Fruit fly (Drosophila melanogaster) whole organism, embryonic: ENCODE data around the gene Sec10.

Experiments
- Awh ChIP-seq: fragments of 200-800 bp; sonication (Bioruptor generic); IDR thresholded peaks from 2 replicates; pipeline ENCODE4, ENCODE4 v1.3.6; 2022; ENCODE audit warnings: missing biosample characterization, missing genetic modification characterization
- CG10147 ChIP-seq: fragments of 200-800 bp; sonication (Bioruptor generic); optimal IDR thresholded peaks from 2 replicates; lab custom pipeline; 2019; ENCODE audit warnings: missing biosample characterization, mild to moderate bottlenecking, missing genetic modification characterization, moderate library complexity
- CG10543 ChIP-seq: fragments of 200-800 bp; sonication (Bioruptor generic); optimal IDR thresholded peaks from 3 replicates; lab custom pipeline; 2017; ENCODE audit warnings: missing biosample characterization, mild to moderate bottlenecking, missing genetic modification characterization, moderate library complexity
- CG11504 ChIP-seq: fragments of 200-800 bp; sonication (Bioruptor generic); optimal IDR thresholded peaks from 3 replicates; lab custom pipeline; 2019; ENCODE audit warnings: missing biosample characterization, mild to moderate bottlenecking, missing genetic modification characterization, moderate library complexity
- CG11696 ChIP-seq: fragments of 200-800 bp; sonication (Bioruptor generic); IDR thresholded peaks from 2 replicates; pipeline ENCODE4 v1.3.6; 2022; ENCODE audit warnings: missing biosample characterization, missing genetic modification characterization
- CG12391 ChIP-seq: fragments of 200-800 bp; sonication (Bioruptor generic); optimal IDR thresholded peaks from 3 replicates; lab custom pipeline; 2018; ENCODE audit warnings: missing biosample characterization, mild to moderate bottlenecking, missing genetic modification characterization, moderate library complexity
- CG12942 ChIP-seq: fragments of 200-800 bp; sonication (Bioruptor generic); optimal IDR thresholded peaks from 3 replicates; lab custom pipeline; 2016; ENCODE audit warnings: missing biosample characterization, missing genetic modification characterization
- CG14965 ChIP-seq: fragments of 200-800 bp; sonication (Bioruptor generic); optimal IDR thresholded peaks from 2 replicates; lab custom pipeline; 2016; ENCODE audit warnings: missing biosample characterization, missing genetic modification characterization, borderline replicate concordance
- CG15011 ChIP-seq: fragments of 200-800 bp; sonication (Bioruptor generic); optimal IDR thresholded peaks from 3 replicates; lab custom pipeline; 2018; ENCODE audit warnings: missing biosample characterization, mild to moderate bottlenecking, missing genetic modification characterization
- CG16863 ChIP-seq: fragments of 200-800 bp; sonication (Bioruptor generic); optimal IDR thresholded peaks from 3 replicates; lab custom pipeline; 2016; ENCODE audit warnings: missing biosample characterization, missing genetic modification characterization
- CG17802 ChIP-seq: fragments of 200-800 bp; sonication (Bioruptor generic); optimal IDR thresholded peaks from 2 replicates; lab custom pipeline; 2018; ENCODE audit warnings: missing biosample characterization, mild to moderate bottlenecking, missing genetic modification characterization, moderate library complexity
- CG2875 ChIP-seq: fragments of 200-800 bp; sonication (Bioruptor generic); optimal IDR thresholded peaks from 2 replicates; lab custom pipeline; 2017; ENCODE audit warnings: missing biosample characterization, mild to moderate bottlenecking, missing genetic modification characterization, missing genetic modification reagents
- CG32532 ChIP-seq: fragments of 200-800 bp; sonication (Bioruptor generic); IDR thresholded peaks from 2 replicates; pipeline ENCODE4 v1.3.6; 2022; ENCODE audit warnings: missing biosample characterization, missing genetic modification characterization
- CG3281 ChIP-seq: fragments of 200-800 bp; sonication (Bioruptor generic); optimal IDR thresholded peaks from 3 replicates; lab custom pipeline; 2017; ENCODE audit warnings: missing biosample characterization, mild to moderate bottlenecking, missing genetic modification characterization
- CG3995 ChIP-seq: fragments of 200-800 bp; sonication (Bioruptor generic); optimal IDR thresholded peaks from 3 replicates; lab custom pipeline; 2016; ENCODE audit warnings: missing biosample characterization, missing genetic modification characterization
- CG4707 ChIP-seq: fragments of 200-800 bp; sonication (Bioruptor generic); optimal IDR thresholded peaks from 2 replicates; lab custom pipeline; 2018; ENCODE audit warnings: missing biosample characterization, mild to moderate bottlenecking, missing genetic modification characterization, moderate library complexity
- CG6272 ChIP-seq: fragments of 200-800 bp; sonication (Bioruptor generic); IDR thresholded peaks from 2 replicates; pipeline ENCODE4 v1.3.6; 2022; ENCODE audit warnings: missing biosample characterization, missing genetic modification characterization
- CG9609 ChIP-seq: fragments of 200-800 bp; sonication (Bioruptor generic); optimal IDR thresholded peaks from 3 replicates; lab custom pipeline; 2016; ENCODE audit warnings: missing biosample characterization, missing genetic modification characterization
- Dll ChIP-seq: fragments of 200-800 bp; sonication (Bioruptor generic); IDR thresholded peaks from 4 replicates; pipeline ENCODE4 v1.3.6; 2022; ENCODE audit warnings: missing biosample characterization, missing genetic modification characterization; ENCODE audit not compliant: partially characterized antibody
- ERR ChIP-seq: fragments of 200-800 bp; sonication (Bioruptor generic); optimal IDR thresholded peaks from 2 replicates; lab custom pipeline; 2016; ENCODE audit warnings: missing biosample characterization, missing genetic modification characterization
- H2.0 ChIP-seq: fragments of 200-800 bp; sonication (Bioruptor generic); IDR thresholded peaks from 2 replicates; pipeline ENCODE4 v1.3.6; 2022; ENCODE audit warnings: missing biosample characterization, missing genetic modification characterization
- HmgZ ChIP-seq: fragments of 200-800 bp; sonication (Bioruptor generic); optimal IDR thresholded peaks from 2 replicates; lab custom pipeline; 2018; ENCODE audit warnings: missing biosample characterization, mild to moderate bottlenecking, missing genetic modification characterization
- Hsf ChIP-seq: fragments of 200-800 bp; sonication (Bioruptor generic); optimal IDR thresholded peaks from 3 replicates; lab custom pipeline; 2016; ENCODE audit warnings: missing biosample characterization, missing genetic modification characterization
- Lim3 ChIP-seq: fragments of 200-800 bp; sonication (Bioruptor generic); IDR thresholded peaks from 2 replicates; pipeline ENCODE4 v1.3.6; 2022; ENCODE audit warnings: missing biosample characterization, missing genetic modification characterization
- MTF-1 ChIP-seq: fragments of 200-800 bp; sonication (Bioruptor generic); optimal IDR thresholded peaks from 2 replicates; lab custom pipeline; 2018; ENCODE audit warnings: missing biosample characterization, mild to moderate bottlenecking, missing genetic modification characterization, borderline replicate concordance
- NC2α ChIP-seq: fragments of 200-800 bp; sonication (Bioruptor generic); optimal IDR thresholded peaks from 2 replicates; lab custom pipeline; 2016; ENCODE audit warnings: missing biosample characterization, missing genetic modification characterization
- NK7.1 ChIP-seq: fragments of 200-800 bp; sonication (Bioruptor generic); optimal IDR thresholded peaks from 3 replicates; lab custom pipeline; 2016; ENCODE audit warnings: missing biosample characterization, missing genetic modification characterization
- Poxn ChIP-seq: fragments of 200-800 bp; sonication (Bioruptor generic); IDR thresholded peaks from 2 replicates; pipeline ENCODE4 v1.3.6; 2022; ENCODE audit warnings: missing biosample characterization, missing genetic modification characterization
- Six4 ChIP-seq: fragments of 200-800 bp; sonication (Bioruptor generic); optimal IDR thresholded peaks from 2 replicates; lab custom pipeline; 2016; ENCODE audit warnings: missing biosample characterization, missing genetic modification characterization
- Trl ChIP-seq, 3 experiments: fragments of >200 bp in 2 of 3; fragments of 200-800 bp in 1 of 3; sonication (Bioruptor generic) in 1 of 3; optimal IDR thresholded peaks; 2 replicates in 1 of 3; 3 replicates in 2 of 3; lab custom pipeline; 2016 to 2017; ENCODE audit warnings: missing biosample characterization in 1 of 3, missing genetic modification characterization in 1 of 3
- YL-1 ChIP-seq: fragments of 200-800 bp; sonication (Bioruptor generic); optimal IDR thresholded peaks from 3 replicates; lab custom pipeline; 2017; ENCODE audit warnings: missing biosample characterization, mild to moderate bottlenecking, missing genetic modification characterization
- ara ChIP-seq: fragments of 200-800 bp; sonication (Bioruptor generic); IDR thresholded peaks from 2 replicates; pipeline ENCODE4 v1.3.6; 2022; ENCODE audit warnings: missing biosample characterization, missing genetic modification characterization
- cad ChIP-seq: fragments of >200 bp; optimal IDR thresholded peaks from 2 replicates; lab custom pipeline; 2017; ENCODE audit warnings: missing biosample characterization, missing genetic modification characterization
- crol ChIP-seq: fragments of 200-800 bp; sonication (Bioruptor generic); IDR thresholded peaks from 2 replicates; pipeline ENCODE4 v1.3.6; 2022; ENCODE audit warnings: missing biosample characterization, missing genetic modification characterization
- dmrt99B ChIP-seq: fragments of 200-800 bp; sonication (Bioruptor generic); optimal IDR thresholded peaks from 2 replicates; lab custom pipeline; 2018; ENCODE audit warnings: missing biosample characterization, mild to moderate bottlenecking, missing genetic modification characterization, moderate library complexity
- emc ChIP-seq: fragments of 200-800 bp; sonication (Bioruptor generic); optimal IDR thresholded peaks from 2 replicates; lab custom pipeline; 2016; ENCODE audit warnings: missing biosample characterization, missing genetic modification characterization
- eyg ChIP-seq: fragments of 200-800 bp; sonication (Bioruptor generic); optimal IDR thresholded peaks from 3 replicates; lab custom pipeline; 2016; ENCODE audit warnings: missing biosample characterization, missing genetic modification characterization
- fd96Cb ChIP-seq: fragments of 200-800 bp; sonication (Bioruptor generic); optimal IDR thresholded peaks from 2 replicates; lab custom pipeline; 2018; ENCODE audit warnings: missing biosample characterization, mild to moderate bottlenecking, missing genetic modification characterization, moderate library complexity
- gcm2 ChIP-seq: fragments of 200-800 bp; sonication (Bioruptor generic); optimal IDR thresholded peaks from 2 replicates; lab custom pipeline; 2016; ENCODE audit warnings: missing biosample characterization, missing genetic modification characterization
- h ChIP-seq: fragments of >200 bp; optimal IDR thresholded peaks from 2 replicates; lab custom pipeline; 2017
- kay ChIP-seq: fragments of 200-800 bp; sonication (Bioruptor generic); optimal IDR thresholded peaks from 2 replicates; lab custom pipeline; 2016; ENCODE audit warnings: missing biosample characterization, missing genetic modification characterization
- lmd ChIP-seq: fragments of 200-800 bp; sonication (Bioruptor generic); IDR thresholded peaks from 2 replicates; pipeline ENCODE4 v1.3.6; 2022; ENCODE audit warnings: missing biosample characterization, missing genetic modification characterization
- psq ChIP-seq: fragments of 200-800 bp; sonication (Bioruptor generic); optimal IDR thresholded peaks from 2 replicates; lab custom pipeline; 2017; ENCODE audit warnings: missing biosample characterization, missing genetic modification characterization
- ranshi ChIP-seq: fragments of 200-800 bp; sonication (Bioruptor generic); IDR thresholded peaks from 2 replicates; pipeline ENCODE4 v1.3.6; 2022; ENCODE audit warnings: missing biosample characterization, missing genetic modification characterization
- repo ChIP-seq: fragments of 200-800 bp; sonication (Bioruptor generic); optimal IDR thresholded peaks from 2 replicates; lab custom pipeline; 2016; ENCODE audit warnings: missing biosample characterization, missing genetic modification characterization
- seq ChIP-seq: fragments of 200-800 bp; sonication (Bioruptor generic); IDR thresholded peaks from 2 replicates; pipeline ENCODE4 v1.3.6; 2022; ENCODE audit warnings: missing biosample characterization, missing genetic modification characterization
- sim ChIP-seq: fragments of 200-800 bp; sonication (Bioruptor generic); IDR thresholded peaks from 2 replicates; pipeline ENCODE4 v1.3.6; 2022; ENCODE audit warnings: missing biosample characterization, missing genetic modification characterization
- sisA ChIP-seq: fragments of 200-800 bp; sonication (Bioruptor generic); IDR thresholded peaks from 2 replicates; pipeline ENCODE4 v1.3.6; 2022; ENCODE audit warnings: missing biosample characterization, missing genetic modification characterization
- sna ChIP-seq: fragments of 200-800 bp; sonication (Bioruptor generic); IDR thresholded peaks from 2 replicates; pipeline ENCODE4 v1.3.6; 2022; ENCODE audit warnings: missing biosample characterization, missing genetic modification characterization; ENCODE audit not compliant: partially characterized antibody
- ssp ChIP-seq: fragments of 200-800 bp; sonication (Bioruptor generic); IDR thresholded peaks from 2 replicates; pipeline ENCODE4 v1.3.6; 2022; ENCODE audit warnings: missing biosample characterization, missing genetic modification characterization
- tgo ChIP-seq: fragments of 200-800 bp; sonication (Bioruptor generic); IDR thresholded peaks from 3 replicates; pipeline ENCODE4 v1.3.6; 2022; ENCODE audit warnings: missing biosample characterization, missing genetic modification characterization

Sec10 gene

dm6 chr3R:24141013-24141592, 6.5 kb downstream of the Sec10 start, which contains the start of gene Kal1 (continued):
- TF ChIP-seq dmrt99B (tag; lab: Kevin White, UChicago) (peak; percentile 96), h (no peak), emc (GFP tag; lab: Kevin White, UChicago) (no peak), Trl (optimal IDR thresholded peaks at IDR 0.05; lab: Kevin White, UChicago) (peak in 1 of 2 experiments; percentile 44), Trl (GFP tag; optimal IDR thresholded peaks at IDR 0.05; lab: Kevin White, UChicago) (no peak), eyg (no peak), HmgZ (tag; lab: Kevin White, UChicago) (peak; percentile 81), CG6272 (peak; percentile 89), sisA (GFP tag; lab: Robert Waterston, UW) (peak; percentile 90), YL-1 (GFP tag; lab: Kevin White, UChicago) (peak; percentile 61), Lim3 (GFP tag; lab: Robert Waterston, UW) (peak; percentile 62), Awh (GFP tag; lab: Robert Waterston, UW) (peak; percentile 95), CG9609 (no peak), CG17802 (tag; lab: Kevin White, UChicago) (peak; percentile 65), Poxn (GFP tag; lab: Robert Waterston, UW) (no peak), CG12391 (peak; percentile 94), seq (peak; percentile 95), repo (GFP tag; lab: Kevin White, UChicago) (no peak), kay (peak; percentile 62), sim (GFP tag; lab: Robert Waterston, UW) (peak; percentile 95), CG12942 (GFP tag; lab: Kevin White, UChicago) (peak; percentile 75), CG3995 (GFP tag; lab: Kevin White, UChicago) (peak; percentile 25), CG16863 (peak; percentile 45), Dll (GFP tag; lab: Robert Waterston, UW) (0 out of 4 replicates have a peak, but pooled peaks have one; percentile 44), Six4 (peak; percentile 91), CG11504 (peak; percentile 95), NK7.1 (GFP tag; lab: Kevin White, UChicago) (no peak), cad (no peak), CG10543 (peak; percentile 66), CG32532 (GFP tag; lab: Robert Waterston, UW) (peak; percentile 87), sna (peak; percentile 59; the same call in 1 of the 2 replicates), ara (GFP tag; lab: Robert Waterston, UW) (peak; percentile 92), CG14965 (GFP tag; lab: Kevin White, UChicago) (no peak), H2.0 (peak; percentile 90), CG11696 (GFP tag; lab: Robert Waterston, UW) (peak; percentile 47), ERR (GFP tag; lab: Kevin White, UChicago) (no peak), MTF-1 (peak; percentile 78), tgo (GFP tag; lab: Robert Waterston, UW) (peak; percentile 93), CG15011 (peak; percentile 82), lmd (GFP tag; lab: Robert Waterston, UW) (peak; percentile 90), gcm2 (peak; percentile 35), ssp (GFP tag; lab: Robert Waterston, UW) (peak; percentile 76), CG2875 (GFP tag; lab: Kevin White, UChicago) (peak; percentile 95), fd96Cb (peak; percentile 94), CG3281 (GFP tag; lab: Kevin White, UChicago) (peak; percentile 85), CG4707 (GFP tag; lab: Kevin White, UChicago) (peak; percentile 96), ranshi (peak; percentile 90), NC2α (no peak), psq (peak; percentile 45), crol (GFP tag; lab: Robert Waterston, UW) (peak; percentile 69), CG10147 (GFP tag; lab: Kevin White, UChicago) (peak; percentile 79), Hsf (GFP tag; lab: Kevin White, UChicago) (peak; percentile 26)
